1 fruit fly cellular context compared by ENCODE assay signal in the genomic region with DNA sequence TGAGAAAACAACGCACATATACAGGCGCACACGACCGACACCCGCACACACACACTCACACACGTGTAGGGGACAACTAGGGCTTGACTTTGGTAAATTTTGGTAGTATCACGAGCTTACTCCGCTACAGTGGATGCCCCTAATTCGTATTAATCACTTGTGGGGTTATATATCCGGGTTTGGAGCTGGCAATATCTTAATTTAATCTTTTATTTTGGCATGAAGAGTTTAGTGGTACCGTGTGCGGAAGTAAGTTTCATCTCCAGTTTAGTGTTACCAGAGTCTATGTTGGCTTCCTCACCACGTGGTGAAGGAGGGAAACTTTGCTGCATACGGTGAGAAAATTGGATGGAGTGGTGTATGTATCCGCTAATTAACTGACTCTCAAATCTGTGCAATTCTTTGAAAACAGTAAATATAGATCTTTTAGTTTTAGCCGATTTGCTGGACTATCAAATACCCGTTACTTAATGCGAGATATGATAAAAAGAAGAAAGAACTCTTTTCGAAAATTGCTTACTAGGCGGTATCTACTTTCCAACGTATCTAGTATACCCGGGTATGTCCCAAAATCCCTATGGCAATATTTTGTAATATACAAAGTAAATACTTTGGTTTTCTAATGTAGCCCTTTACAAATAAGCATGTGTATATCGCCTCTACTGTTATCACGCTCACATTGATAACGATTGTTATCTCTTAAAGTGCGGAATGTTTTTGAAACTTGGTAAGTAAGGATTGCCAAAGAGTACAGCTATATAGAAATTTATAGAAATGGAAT.
TF ChIP-seq lines count a peak whose summit lies in the region.

A gene (minus strand): TSS at position 263 of the 781 bp plus-strand sequence.
A gene (plus strand): TSS at position 491 of the 781 bp plus-strand sequence.

TF ChIP-seq in whole organism, embryonic, 481 proteins besides CTCF, POLR2A, EP300 and RAD21 (continued from another document):
- no peak for TF ChIP-seq Hand (GFP tag; optimal IDR thresholded peaks at IDR 0.05; lab: Kevin White, UChicago)
- TF ChIP-seq eve (GFP tag; optimal IDR thresholded peaks at IDR 0.05; lab: Kevin White, UChicago), result no peak
- TF ChIP-seq CG32532 (GFP tag; IDR thresholded peaks at IDR 0.05; lab: Robert Waterston, UW), result peak; percentile 31; the same call in 1 of the 2 replicates
- peak; percentile 75 for TF ChIP-seq CG7786 (GFP tag; optimal IDR thresholded peaks at IDR 0.05; lab: Kevin White, UChicago)
- TF ChIP-seq Hr39 (optimal IDR thresholded peaks at IDR 0.05; lab: Kevin White, UChicago), result no peak
- no peak for TF ChIP-seq slou (GFP tag; optimal IDR thresholded peaks at IDR 0.05; lab: Kevin White, UChicago)
- TF ChIP-seq ranshi (GFP tag; IDR thresholded peaks at IDR 0.05; lab: Robert Waterston, UW), result peak; percentile 38
- no peak for TF ChIP-seq CG8765 (GFP tag; IDR thresholded peaks at IDR 0.05; lab: Robert Waterston, UW)
- no peak for TF ChIP-seq trh (GFP tag; optimal IDR thresholded peaks at IDR 0.05; lab: Kevin White, UChicago)
- peak; percentile 17 for TF ChIP-seq Bdp1 (GFP tag; optimal IDR thresholded peaks at IDR 0.05; lab: Kevin White, UChicago)
- no peak for TF ChIP-seq sim (GFP tag; IDR thresholded peaks at IDR 0.05; lab: Robert Waterston, UW)
- TF ChIP-seq pros (GFP tag; optimal IDR thresholded peaks at IDR 0.05; lab: Kevin White, UChicago), result no peak
- peak; percentile 50 for TF ChIP-seq CG13775 (GFP tag; optimal IDR thresholded peaks at IDR 0.05; lab: Kevin White, UChicago)
- TF ChIP-seq Hmr (GFP tag; optimal IDR thresholded peaks at IDR 0.05; lab: Kevin White, UChicago), result peak; percentile 67
- peak; percentile 45 for TF ChIP-seq ash1 (GFP tag; optimal IDR thresholded peaks at IDR 0.05; lab: Kevin White, UChicago)
- TF ChIP-seq Ptx1 (GFP tag; IDR thresholded peaks at IDR 0.05; lab: Robert Waterston, UW), result peak; percentile 55
- TF ChIP-seq CG10654 (GFP tag; optimal IDR thresholded peaks at IDR 0.05; lab: Kevin White, UChicago), result peak; percentile 6
- peak; percentile 42 for TF ChIP-seq CG18619 (GFP tag; optimal IDR thresholded peaks at IDR 0.05; lab: Kevin White, UChicago)
- no peak for TF ChIP-seq org-1 (GFP tag; optimal IDR thresholded peaks at IDR 0.05; lab: Kevin White, UChicago)
- TF ChIP-seq CG9932 (GFP tag; IDR thresholded peaks at IDR 0.05; lab: Robert Waterston, UW), result peak; percentile 57; the same call in 1 of the 2 replicates
- no peak for TF ChIP-seq CG9727 (GFP tag; optimal IDR thresholded peaks at IDR 0.05; lab: Kevin White, UChicago)
- no peak for TF ChIP-seq pb (GFP tag; optimal IDR thresholded peaks at IDR 0.05; lab: Kevin White, UChicago)
- peak; percentile 58 for TF ChIP-seq Rfx (GFP tag; IDR thresholded peaks at IDR 0.05; lab: Robert Waterston, UW)
- peak; percentile 1; the same call in 1 of the 4 replicates for TF ChIP-seq Gug (GFP tag; IDR thresholded peaks at IDR 0.05; lab: Robert Waterston, UW)
- TF ChIP-seq vfl (GFP tag; optimal IDR thresholded peaks at IDR 0.05; lab: Kevin White, UChicago), result no peak
- TF ChIP-seq CG14965 (GFP tag; optimal IDR thresholded peaks at IDR 0.05; lab: Kevin White, UChicago; ENCODE audit: borderline replicate concordance), result no peak
- no peak for TF ChIP-seq E2f1 (GFP tag; IDR thresholded peaks at IDR 0.05; lab: Robert Waterston, UW)
- peak; percentile 24 for TF ChIP-seq p53 (GFP tag; optimal IDR thresholded peaks at IDR 0.05; lab: Kevin White, UChicago)
- peak; percentile 19; the same call in 1 of the 2 replicates for TF ChIP-seq Ada2b (GFP tag; IDR thresholded peaks at IDR 0.05; lab: Robert Waterston, UW)
- TF ChIP-seq stc (GFP tag; IDR thresholded peaks at IDR 0.05; lab: Robert Waterston, UW), result 0 out of 2 replicates have a peak, but pooled peaks have one; percentile 18
- peak; percentile 55 for TF ChIP-seq CG31365 (tag; optimal IDR thresholded peaks at IDR 0.05; lab: Kevin White, UChicago)
- no peak for TF ChIP-seq dmrt99B (tag; optimal IDR thresholded peaks at IDR 0.05; lab: Kevin White, UChicago)
- peak; percentile 56 for TF ChIP-seq CG17328 (GFP tag; IDR thresholded peaks at IDR 0.05; lab: Robert Waterston, UW)
- no peak for TF ChIP-seq Meics (GFP tag; optimal IDR thresholded peaks at IDR 0.05; lab: Kevin White, UChicago)
- TF ChIP-seq Sin3A (optimal IDR thresholded peaks at IDR 0.05; lab: Kevin White, UChicago), result peak; percentile 72
- peak; percentile 58 for TF ChIP-seq CG34422 (GFP tag; IDR thresholded peaks at IDR 0.05; lab: Robert Waterston, UW)
- no peak for TF ChIP-seq ab (GFP tag; optimal IDR thresholded peaks at IDR 0.05; lab: Kevin White, UChicago)
- TF ChIP-seq chm (GFP tag; IDR thresholded peaks at IDR 0.05; lab: Robert Waterston, UW), result peak; percentile 79
- no peak for TF ChIP-seq CG6689 (GFP tag; IDR thresholded peaks at IDR 0.05; lab: Robert Waterston, UW)
- peak in 1 of 3 experiments; percentile 38 for TF ChIP-seq lola (GFP tag; optimal IDR thresholded peaks at IDR 0.05; lab: Kevin White, UChicago)
- TF ChIP-seq CG18476 (GFP tag; optimal IDR thresholded peaks at IDR 0.05; lab: Kevin White, UChicago), result no peak
- TF ChIP-seq CG1233 (GFP tag; optimal IDR thresholded peaks at IDR 0.05; lab: Kevin White, UChicago), result peak; percentile 68
- peak; percentile 56 for TF ChIP-seq Hey (tag; optimal IDR thresholded peaks at IDR 0.05; lab: Kevin White, UChicago)
- TF ChIP-seq kah (GFP tag; optimal IDR thresholded peaks at IDR 0.05; lab: Kevin White, UChicago), result no peak
- no peak for TF ChIP-seq CG3281 (GFP tag; optimal IDR thresholded peaks at IDR 0.05; lab: Kevin White, UChicago)
- no peak for TF ChIP-seq CG7963 (GFP tag; IDR thresholded peaks at IDR 0.05; lab: Robert Waterston, UW; ENCODE audit: partially characterized antibody)
- TF ChIP-seq disco-r (GFP tag; optimal IDR thresholded peaks at IDR 0.05; lab: Kevin White, UChicago), result no peak
- TF ChIP-seq Nf-YC (tag; optimal IDR thresholded peaks at IDR 0.05; lab: Kevin White, UChicago), result peak; percentile 13
- TF ChIP-seq CG12219 (GFP tag; optimal IDR thresholded peaks at IDR 0.05; lab: Kevin White, UChicago), result peak; percentile 68
- TF ChIP-seq Bteb2 (GFP tag; optimal IDR thresholded peaks at IDR 0.05; lab: Kevin White, UChicago), result peak; percentile 77
- no peak for TF ChIP-seq sima (GFP tag; optimal IDR thresholded peaks at IDR 0.05; lab: Kevin White, UChicago)
- no peak for TF ChIP-seq CG32767 (GFP tag; IDR thresholded peaks at IDR 0.05; lab: Robert Waterston, UW)
- TF ChIP-seq Dip2 (GFP tag; IDR thresholded peaks at IDR 0.05; lab: Robert Waterston, UW), result no peak
